Fruit fly (Drosophila melanogaster) whole organism, embryonic: ENCODE data around the gene CG11593.

Experiments
- ATbp ChIP-seq: fragments of 200-800 bp; sonication (Bioruptor generic); optimal IDR thresholded peaks from 2 replicates; lab custom pipeline; 2017; ENCODE audit warnings: missing biosample characterization, mild to moderate bottlenecking, missing genetic modification characterization, missing genetic modification reagents
- B-H1 ChIP-seq: fragments of 200-800 bp; sonication (Bioruptor generic); IDR thresholded peaks from 3 replicates; pipeline ENCODE4 v1.3.6; 2022; ENCODE audit warnings: missing biosample characterization, missing genetic modification characterization
- BEAF-32 ChIP-seq: fragments of 200-800 bp; sonication (Bioruptor generic); optimal IDR thresholded peaks from 3 replicates; lab custom pipeline; 2017; ENCODE audit warnings: missing biosample characterization, missing genetic modification characterization, mild to moderate bottlenecking, moderate library complexity, missing genetic modification reagents
- Bteb2 ChIP-seq: fragments of 200-800 bp; sonication (Bioruptor generic); optimal IDR thresholded peaks from 2 replicates; lab custom pipeline; 2016; ENCODE audit warnings: missing biosample characterization, missing genetic modification characterization
- CG10267 ChIP-seq: fragments of 200-800 bp; sonication (Bioruptor generic); optimal IDR thresholded peaks from 2 replicates; lab custom pipeline; 2018; ENCODE audit warnings: missing biosample characterization, mild to moderate bottlenecking, missing genetic modification characterization, moderate library complexity
- CG10959 ChIP-seq: fragments of 200-800 bp; sonication (Bioruptor generic); IDR thresholded peaks from 2 replicates; pipeline ENCODE4 v1.3.6; 2022; ENCODE audit warnings: missing biosample characterization, missing genetic modification characterization
- CG12155 ChIP-seq: fragments of 200-800 bp; sonication (Bioruptor generic); optimal IDR thresholded peaks from 3 replicates; lab custom pipeline; 2016; ENCODE audit warnings: missing biosample characterization, missing genetic modification characterization
- CG12219 ChIP-seq: fragments of 200-800 bp; sonication (Bioruptor generic); optimal IDR thresholded peaks from 3 replicates; lab custom pipeline; 2018; ENCODE audit warnings: missing biosample characterization, mild to moderate bottlenecking, missing genetic modification characterization
- CG1233 ChIP-seq: fragments of 200-800 bp; sonication (Bioruptor generic); optimal IDR thresholded peaks from 4 replicates; lab custom pipeline; 2018; ENCODE audit warnings: missing biosample characterization, mild to moderate bottlenecking, missing genetic modification characterization
- CG12659 ChIP-seq: fragments of 200-800 bp; sonication (Bioruptor generic); optimal IDR thresholded peaks from 3 replicates; lab custom pipeline; 2017; ENCODE audit warnings: mild to moderate bottlenecking, missing biosample characterization, missing genetic modification reagents, missing genetic modification characterization
- CG13123 ChIP-seq: fragments of 200-800 bp; sonication (Bioruptor generic); optimal IDR thresholded peaks from 2 replicates; lab custom pipeline; 2016; ENCODE audit warnings: missing biosample characterization, missing genetic modification characterization
- CG13424 ChIP-seq: fragments of 200-800 bp; sonication (Bioruptor generic); optimal IDR thresholded peaks from 2 replicates; lab custom pipeline; 2019; ENCODE audit warnings: missing biosample characterization, mild to moderate bottlenecking, missing genetic modification characterization, moderate library complexity
- CG17802 ChIP-seq: fragments of 200-800 bp; sonication (Bioruptor generic); optimal IDR thresholded peaks from 2 replicates; lab custom pipeline; 2018; ENCODE audit warnings: missing biosample characterization, mild to moderate bottlenecking, missing genetic modification characterization, moderate library complexity
- CG18599 ChIP-seq: fragments of 200-800 bp; sonication (Bioruptor generic); optimal IDR thresholded peaks from 3 replicates; lab custom pipeline; 2017; ENCODE audit warnings: missing biosample characterization, missing genetic modification characterization, mild to moderate bottlenecking, moderate library complexity, missing genetic modification reagents
- CG2202 ChIP-seq: fragments of 200-800 bp; sonication (Bioruptor generic); optimal IDR thresholded peaks from 2 replicates; lab custom pipeline; 2018; ENCODE audit warnings: missing biosample characterization, mild to moderate bottlenecking, missing genetic modification characterization
- CG2889 ChIP-seq: fragments of 200-800 bp; sonication (Bioruptor generic); IDR thresholded peaks from 3 replicates; pipeline ENCODE4 v1.3.6; 2022; ENCODE audit warnings: missing biosample characterization, missing genetic modification characterization
- CG3838 ChIP-seq: fragments of 200-800 bp; sonication (Bioruptor generic); optimal IDR thresholded peaks from 3 replicates; lab custom pipeline; 2016; ENCODE audit warnings: missing biosample characterization, missing genetic modification characterization
- CG4707 ChIP-seq: fragments of 200-800 bp; sonication (Bioruptor generic); optimal IDR thresholded peaks from 2 replicates; lab custom pipeline; 2018; ENCODE audit warnings: missing biosample characterization, mild to moderate bottlenecking, missing genetic modification characterization, moderate library complexity
- CG6765 ChIP-seq: fragments of 200-800 bp; sonication (Bioruptor generic); optimal IDR thresholded peaks from 3 replicates; lab custom pipeline; 2017; ENCODE audit warnings: missing biosample characterization, mild to moderate bottlenecking, missing genetic modification characterization
- CG6813 ChIP-seq: fragments of 200-800 bp; sonication (Bioruptor generic); optimal IDR thresholded peaks from 2 replicates; lab custom pipeline; 2017; ENCODE audit warnings: missing biosample characterization, missing genetic modification characterization, mild to moderate bottlenecking, moderate library complexity, missing genetic modification reagents
- CG7786 ChIP-seq: fragments of 200-800 bp; sonication (Bioruptor generic); optimal IDR thresholded peaks from 2 replicates; lab custom pipeline; 2016; ENCODE audit warnings: missing biosample characterization, missing genetic modification characterization
- CG7987 ChIP-seq: fragments of 200-800 bp; sonication (Bioruptor generic); optimal IDR thresholded peaks from 2 replicates; lab custom pipeline; 2018; ENCODE audit warnings: missing biosample characterization, mild to moderate bottlenecking, missing genetic modification characterization, moderate library complexity
- CG8388 ChIP-seq: fragments of 200-800 bp; sonication (Bioruptor generic); optimal IDR thresholded peaks from 2 replicates; lab custom pipeline; 2019; ENCODE audit warnings: missing biosample characterization, mild to moderate bottlenecking, missing genetic modification characterization, moderate library complexity
- CG9215 ChIP-seq: fragments of 200-800 bp; sonication (Bioruptor generic); IDR thresholded peaks from 2 replicates; pipeline ENCODE4 v1.3.6; 2022; ENCODE audit warnings: missing biosample characterization, missing genetic modification characterization
- CG9817 ChIP-seq: fragments of 200-800 bp; sonication (Bioruptor generic); optimal IDR thresholded peaks from 2 replicates; lab custom pipeline; 2018; ENCODE audit warnings: missing biosample characterization, mild to moderate bottlenecking, missing genetic modification characterization, moderate library complexity
- Dek ChIP-seq: fragments of 200-800 bp; sonication (Bioruptor generic); optimal IDR thresholded peaks from 3 replicates; lab custom pipeline; 2019; ENCODE audit warnings: missing biosample characterization, mild to moderate bottlenecking, missing genetic modification characterization, moderate library complexity
- Fer2 ChIP-seq: fragments of 200-800 bp; sonication (Bioruptor generic); optimal IDR thresholded peaks from 2 replicates; lab custom pipeline; 2018; ENCODE audit warnings: missing biosample characterization, mild to moderate bottlenecking, missing genetic modification characterization, moderate library complexity
- Fer3 ChIP-seq: fragments of 200-800 bp; sonication (Bioruptor generic); optimal IDR thresholded peaks from 2 replicates; lab custom pipeline; 2018; ENCODE audit warnings: missing biosample characterization, mild to moderate bottlenecking, missing genetic modification characterization, moderate library complexity
- Gug ChIP-seq: fragments of 200-800 bp; sonication (Bioruptor generic); IDR thresholded peaks from 4 replicates; pipeline ENCODE4 v1.3.6; 2022; ENCODE audit warnings: missing biosample characterization, missing genetic modification characterization
- H15 ChIP-seq: fragments of 200-800 bp; sonication (Bioruptor generic); IDR thresholded peaks from 3 replicates; pipeline ENCODE4 v1.3.6; 2022; ENCODE audit warnings: missing biosample characterization, missing genetic modification characterization
- HLH54F ChIP-seq: fragments of 200-800 bp; sonication (Bioruptor generic); optimal IDR thresholded peaks from 3 replicates; lab custom pipeline; 2016; ENCODE audit warnings: missing biosample characterization, missing genetic modification characterization
- Hey ChIP-seq: fragments of 200-800 bp; sonication (Bioruptor generic); optimal IDR thresholded peaks from 3 replicates; lab custom pipeline; 2018; ENCODE audit warnings: missing biosample characterization, mild to moderate bottlenecking, missing genetic modification characterization
- Med ChIP-seq: fragments of 200-800 bp; sonication (Bioruptor generic); peaks from one replicate; lab custom pipeline; 2016; ENCODE audit warnings: missing biosample characterization, missing genetic modification characterization, mild to moderate bottlenecking, inconsistent platforms, moderate library complexity
- Optix ChIP-seq: fragments of 200-800 bp; sonication (Bioruptor generic); IDR thresholded peaks from 3 replicates; pipeline ENCODE4 v1.3.6; 2022; ENCODE audit warnings: missing biosample characterization, missing genetic modification characterization
- Poxn ChIP-seq: fragments of 200-800 bp; sonication (Bioruptor generic); IDR thresholded peaks from 2 replicates; pipeline ENCODE4 v1.3.6; 2022; ENCODE audit warnings: missing biosample characterization, missing genetic modification characterization
- Ravus ChIP-seq: fragments of 200-800 bp; sonication (Bioruptor generic); IDR thresholded peaks from 2 replicates; pipeline ENCODE4 v1.3.6; 2022; ENCODE audit warnings: missing biosample characterization, missing genetic modification characterization
- Rx ChIP-seq: fragments of 200-800 bp; sonication (Bioruptor generic); IDR thresholded peaks from 2 replicates; pipeline ENCODE4 v1.3.6; 2022; ENCODE audit warnings: missing biosample characterization, missing genetic modification characterization
- Sry-β ChIP-seq: fragments of 200-800 bp; sonication (Bioruptor generic); optimal IDR thresholded peaks from 2 replicates; lab custom pipeline; 2018; ENCODE audit warnings: missing biosample characterization, mild to moderate bottlenecking, missing genetic modification characterization, moderate library complexity
- Xrp1 ChIP-seq: fragments of 200-800 bp; sonication (Bioruptor generic); IDR thresholded peaks from 2 replicates; pipeline ENCODE4 v1.3.6; 2022; ENCODE audit warnings: missing biosample characterization, missing genetic modification characterization
- crol ChIP-seq: fragments of 200-800 bp; sonication (Bioruptor generic); IDR thresholded peaks from 2 replicates; pipeline ENCODE4 v1.3.6; 2022; ENCODE audit warnings: missing biosample characterization, missing genetic modification characterization
- esg ChIP-seq: fragments of 200-800 bp; sonication (Bioruptor generic); conservative IDR thresholded peaks from 2 replicates; pipeline ENCODE4 v1.3.6; 2022; ENCODE audit warnings: missing biosample characterization, missing genetic modification characterization
- gce ChIP-seq: fragments of 200-800 bp; sonication (Bioruptor generic); IDR thresholded peaks from 3 replicates; pipeline ENCODE4 v1.3.6; 2022; ENCODE audit warnings: missing biosample characterization, missing genetic modification characterization
- gro ChIP-seq: fragments of 200-800 bp; sonication (Bioruptor generic); optimal IDR thresholded peaks from 2 replicates; lab custom pipeline; 2016; ENCODE audit warnings: missing biosample characterization, missing genetic modification characterization
- odd ChIP-seq: fragments of 200-800 bp; sonication (Bioruptor generic); optimal IDR thresholded peaks from 2 replicates; lab custom pipeline; 2017; ENCODE audit warnings: missing biosample characterization, mild to moderate bottlenecking, missing genetic modification characterization
- ranshi ChIP-seq: fragments of 200-800 bp; sonication (Bioruptor generic); IDR thresholded peaks from 2 replicates; pipeline ENCODE4 v1.3.6; 2022; ENCODE audit warnings: missing biosample characterization, missing genetic modification characterization
- shn ChIP-seq: fragments of 200-800 bp; sonication (Bioruptor generic); optimal IDR thresholded peaks from 3 replicates; lab custom pipeline; 2016; ENCODE audit warnings: missing biosample characterization, missing genetic modification characterization
- sisA ChIP-seq: fragments of 200-800 bp; sonication (Bioruptor generic); IDR thresholded peaks from 2 replicates; pipeline ENCODE4 v1.3.6; 2022; ENCODE audit warnings: missing biosample characterization, missing genetic modification characterization
- slbo ChIP-seq: fragments of 200-800 bp; sonication (Bioruptor generic); IDR thresholded peaks from 2 replicates; pipeline ENCODE4 v1.3.6; 2022; ENCODE audit warnings: missing biosample characterization, missing genetic modification characterization
- trh ChIP-seq: fragments of 200-800 bp; sonication (Bioruptor generic); optimal IDR thresholded peaks from 2 replicates; lab custom pipeline; 2016; ENCODE audit warnings: missing biosample characterization, missing genetic modification characterization
- tup ChIP-seq: fragments of 200-800 bp; sonication (Bioruptor generic); optimal IDR thresholded peaks from 2 replicates; lab custom pipeline; 2016; ENCODE audit warnings: missing biosample characterization, mild to moderate bottlenecking, missing genetic modification characterization, moderate library complexity
- wor ChIP-seq: fragments of 200-800 bp; sonication (Bioruptor generic); IDR thresholded peaks from 2 replicates; pipeline ENCODE4 v1.3.6; 2022; ENCODE audit warnings: missing biosample characterization, missing genetic modification characterization

The CG11593 gene

dm6 chr3L:4070996-4071379 is 30.7 kb upstream of the CG11593 start (continued):
- TF ChIP-seq CG7786 (GFP tag; lab: Kevin White, UChicago) = peak; percentile 26
- no peak for TF ChIP-seq Fer2
- TF ChIP-seq tup (GFP tag; lab: Kevin White, UChicago) = peak; percentile 33
- TF ChIP-seq Fer3 (tag; lab: Kevin White, UChicago) = peak; percentile 81
- TF ChIP-seq CG17802 (tag; lab: Kevin White, UChicago) = peak; percentile 47
- no peak for TF ChIP-seq gro
- TF ChIP-seq ranshi (GFP tag; lab: Robert Waterston, UW) = peak; percentile 83
- peak; percentile 49; the same call in 1 of the 2 replicates for TF ChIP-seq wor (GFP tag; lab: Robert Waterston, UW)
- TF ChIP-seq ATbp (GFP tag; lab: Kevin White, UChicago) = peak; percentile 76
- TF ChIP-seq BEAF-32 = no peak
- TF ChIP-seq Rx (GFP tag; lab: Robert Waterston, UW) = peak; percentile 68
- TF ChIP-seq CG6813 = peak; percentile 61
- peak; percentile 18 for TF ChIP-seq shn (GFP tag; lab: Kevin White, UChicago)
- no peak for TF ChIP-seq trh (GFP tag; lab: Kevin White, UChicago)
- TF ChIP-seq odd (GFP tag; lab: Kevin White, UChicago) = no peak
- no peak for TF ChIP-seq CG12659
- TF ChIP-seq Poxn (GFP tag; lab: Robert Waterston, UW) = peak; percentile 37; the same call in 1 of the 2 replicates
- TF ChIP-seq CG10267 (tag; lab: Kevin White, UChicago) = no peak
- peak; percentile 56 for TF ChIP-seq CG9817 (tag; lab: Kevin White, UChicago)
- peak; percentile 21 for TF ChIP-seq CG13424 (tag; lab: Kevin White, UChicago)
- no peak for TF ChIP-seq CG6765 (GFP tag; lab: Kevin White, UChicago)
- TF ChIP-seq CG7987 (GFP tag; lab: Kevin White, UChicago) = peak; percentile 14
- peak; percentile 53; the same call in 1 of the 3 replicates for TF ChIP-seq gce (GFP tag; lab: Robert Waterston, UW)
- TF ChIP-seq HLH54F (GFP tag; lab: Kevin White, UChicago) = peak; percentile 42
- peak; percentile 66 for TF ChIP-seq CG18599 (GFP tag; lab: Kevin White, UChicago)
- peak; percentile 32 for TF ChIP-seq CG13123
- peak; percentile 78 for TF ChIP-seq Gug (GFP tag; lab: Robert Waterston, UW)
- TF ChIP-seq CG2889 (GFP tag; lab: Robert Waterston, UW) = peak; percentile 31; the same call in 1 of the 3 replicates
- TF ChIP-seq CG8388 (GFP tag; lab: Kevin White, UChicago) = peak; percentile 37
- TF ChIP-seq CG2202 = no peak
- TF ChIP-seq CG1233 (GFP tag; lab: Kevin White, UChicago) = peak; percentile 15
- peak; percentile 43; the same call in 1 of the 2 replicates for TF ChIP-seq CG10959 (GFP tag; lab: Robert Waterston, UW)
- peak; percentile 13; the same call in 1 of the 3 replicates for TF ChIP-seq Optix (GFP tag; lab: Robert Waterston, UW)
- TF ChIP-seq esg = peak; percentile 81
- peak; percentile 41; the same call in 1 of the 2 replicates for TF ChIP-seq CG9215 (GFP tag; lab: Robert Waterston, UW)
- peak; percentile 68 for TF ChIP-seq crol
- TF ChIP-seq Hey = no peak
- TF ChIP-seq CG4707 (GFP tag; lab: Kevin White, UChicago) = peak; percentile 33
- TF ChIP-seq Dek (tag; lab: Kevin White, UChicago) = peak; percentile 26
- TF ChIP-seq slbo (GFP tag; lab: Robert Waterston, UW) = peak; percentile 88
- TF ChIP-seq sisA (GFP tag; lab: Robert Waterston, UW) = peak; percentile 82
- peak; percentile 74 for TF ChIP-seq B-H1 (GFP tag; lab: Robert Waterston, UW)
- TF ChIP-seq CG12219 = peak; percentile 67
- no peak for TF ChIP-seq CG12155
- TF ChIP-seq Ravus = peak; percentile 57
- peak; percentile 64; the same call in 2 of the 3 replicates for TF ChIP-seq H15 (GFP tag; lab: Robert Waterston, UW)
- no peak for TF ChIP-seq CG3838 (GFP tag; lab: Kevin White, UChicago)
- no peak for TF ChIP-seq Sry-β (GFP tag; lab: Kevin White, UChicago)
- no peak for TF ChIP-seq Bteb2
- peak; percentile 78 for TF ChIP-seq Xrp1 (GFP tag; lab: Robert Waterston, UW)
- peak; percentile 90 for TF ChIP-seq Med (GFP tag; lab: Kevin White, UChicago)
